Fruit fly (Drosophila melanogaster) whole organism, embryonic: ENCODE measurements around the gene Gr93d.
A peak's percentile ranks its signal among the peaks of the same experiment; 100 is the strongest.

Experiments used
- CG12236 ChIP-seq: fragments of 200-800 bp; sonication (Bioruptor generic); optimal IDR thresholded peaks from 2 replicates; lab custom pipeline; 2016; ENCODE audit warnings: missing biosample characterization, missing genetic modification characterization
- CG13424 ChIP-seq: fragments of 200-800 bp; sonication (Bioruptor generic); optimal IDR thresholded peaks from 2 replicates; lab custom pipeline; 2019; ENCODE audit warnings: missing biosample characterization, mild to moderate bottlenecking, missing genetic modification characterization, moderate library complexity
- CG14710 ChIP-seq: fragments of 200-800 bp; sonication (Bioruptor generic); optimal IDR thresholded peaks from 3 replicates; lab custom pipeline; 2019; ENCODE audit warnings: missing biosample characterization, mild to moderate bottlenecking, missing genetic modification characterization, moderate library complexity
- CG14965 ChIP-seq: fragments of 200-800 bp; sonication (Bioruptor generic); optimal IDR thresholded peaks from 2 replicates; lab custom pipeline; 2016; ENCODE audit warnings: missing biosample characterization, missing genetic modification characterization, borderline replicate concordance
- CG16815 ChIP-seq: fragments of 200-800 bp; sonication (Bioruptor generic); optimal IDR thresholded peaks from 3 replicates; lab custom pipeline; 2017; ENCODE audit warnings: missing biosample characterization, mild to moderate bottlenecking, missing genetic modification characterization
- CG18599 ChIP-seq: fragments of 200-800 bp; sonication (Bioruptor generic); optimal IDR thresholded peaks from 3 replicates; lab custom pipeline; 2017; ENCODE audit warnings: missing biosample characterization, missing genetic modification characterization, mild to moderate bottlenecking, moderate library complexity, missing genetic modification reagents
- CG3838 ChIP-seq: fragments of 200-800 bp; sonication (Bioruptor generic); optimal IDR thresholded peaks from 3 replicates; lab custom pipeline; 2016; ENCODE audit warnings: missing biosample characterization, missing genetic modification characterization
- CG4282 ChIP-seq: fragments of 200-800 bp; sonication (Bioruptor generic); optimal IDR thresholded peaks from 2 replicates; lab custom pipeline; 2016; ENCODE audit warnings: missing biosample characterization, missing genetic modification characterization
- CG4360 ChIP-seq: fragments of 200-800 bp; sonication (Bioruptor generic); IDR thresholded peaks from 2 replicates; pipeline ENCODE4 v1.3.6; 2022; ENCODE audit warnings: missing biosample characterization, missing genetic modification characterization
- CG4617 ChIP-seq: fragments of 200-800 bp; sonication (Bioruptor generic); optimal IDR thresholded peaks from 3 replicates; lab custom pipeline; 2016; ENCODE audit warnings: missing biosample characterization, missing genetic modification characterization, borderline replicate concordance
- CG8944 ChIP-seq: fragments of 200-800 bp; sonication (Bioruptor generic); optimal IDR thresholded peaks from 3 replicates; lab custom pipeline; 2016; ENCODE audit warnings: missing biosample characterization, missing genetic modification characterization
- CrebB ChIP-seq: fragments of 200-800 bp; sonication (Bioruptor generic); optimal IDR thresholded peaks from 3 replicates; lab custom pipeline; 2018; ENCODE audit warnings: missing biosample characterization, mild to moderate bottlenecking, missing genetic modification characterization
- Dll ChIP-seq: fragments of 200-800 bp; sonication (Bioruptor generic); IDR thresholded peaks from 4 replicates; pipeline ENCODE4 v1.3.6; 2022; ENCODE audit warnings: missing biosample characterization, missing genetic modification characterization; ENCODE audit not compliant: partially characterized antibody
- Drgx ChIP-seq: fragments of 200-800 bp; sonication (Bioruptor generic); IDR thresholded peaks from 2 replicates; pipeline ENCODE4 v1.3.6; 2022; ENCODE audit warnings: missing biosample characterization, missing genetic modification characterization
- ERR ChIP-seq: fragments of 200-800 bp; sonication (Bioruptor generic); optimal IDR thresholded peaks from 2 replicates; lab custom pipeline; 2016; ENCODE audit warnings: missing biosample characterization, missing genetic modification characterization
- Hmx ChIP-seq: fragments of 200-800 bp; sonication (Bioruptor generic); optimal IDR thresholded peaks from 2 replicates; lab custom pipeline; 2016; ENCODE audit warnings: missing biosample characterization, missing genetic modification characterization
- Hr3 ChIP-seq: fragments of 200-800 bp; sonication (Bioruptor generic); optimal IDR thresholded peaks from 3 replicates; lab custom pipeline; 2016; ENCODE audit warnings: missing biosample characterization, missing genetic modification characterization
- Lhr ChIP-seq: fragments of 200-800 bp; sonication (Bioruptor generic); optimal IDR thresholded peaks from 3 replicates; lab custom pipeline; 2017; ENCODE audit warnings: mild to moderate bottlenecking, missing biosample characterization, missing genetic modification reagents, missing genetic modification characterization
- Mes4 ChIP-seq: fragments of 200-800 bp; sonication (Bioruptor generic); optimal IDR thresholded peaks from 2 replicates; lab custom pipeline; 2016; ENCODE audit warnings: missing biosample characterization, missing genetic modification characterization
- NFAT ChIP-seq: fragments of 200-800 bp; sonication (Bioruptor generic); IDR thresholded peaks from 2 replicates; pipeline ENCODE4 v1.3.6; 2022; ENCODE audit warnings: missing biosample characterization, missing genetic modification characterization
- Pdp1 ChIP-seq, 2 experiments: fragments of 200-800 bp; sonication (Bioruptor generic); optimal IDR thresholded peaks; 3 replicates each; lab custom pipeline; 2016; ENCODE audit warnings: missing biosample characterization in 2 of 2, missing genetic modification characterization in 2 of 2, mild to moderate bottlenecking in 1 of 2, moderate library complexity in 1 of 2
- Rx ChIP-seq: fragments of 200-800 bp; sonication (Bioruptor generic); IDR thresholded peaks from 2 replicates; pipeline ENCODE4 v1.3.6; 2022; ENCODE audit warnings: missing biosample characterization, missing genetic modification characterization
- Sry-β ChIP-seq: fragments of 200-800 bp; sonication (Bioruptor generic); optimal IDR thresholded peaks from 2 replicates; lab custom pipeline; 2018; ENCODE audit warnings: missing biosample characterization, mild to moderate bottlenecking, missing genetic modification characterization, moderate library complexity
- Sry-δ ChIP-seq: fragments of 200-800 bp; sonication (Bioruptor generic); optimal IDR thresholded peaks from 2 replicates; lab custom pipeline; 2016; ENCODE audit warnings: missing biosample characterization, missing genetic modification characterization
- Trl ChIP-seq, 3 experiments: fragments of >200 bp in 2 of 3; fragments of 200-800 bp in 1 of 3; sonication (Bioruptor generic) in 1 of 3; optimal IDR thresholded peaks; 2 replicates in 1 of 3; 3 replicates in 2 of 3; lab custom pipeline; 2016 to 2017; ENCODE audit warnings: missing biosample characterization in 1 of 3, missing genetic modification characterization in 1 of 3
- chinmo ChIP-seq: fragments of 200-800 bp; sonication (Bioruptor generic); IDR thresholded peaks from 4 replicates; pipeline ENCODE4 v1.3.6; 2022; ENCODE audit warnings: missing biosample characterization, missing genetic modification characterization; ENCODE audit not compliant: partially characterized antibody
- esg ChIP-seq: fragments of 200-800 bp; sonication (Bioruptor generic); conservative IDR thresholded peaks from 2 replicates; pipeline ENCODE4 v1.3.6; 2022; ENCODE audit warnings: missing biosample characterization, missing genetic modification characterization
- eve ChIP-seq, 2 experiments: fragments of >200 bp; optimal IDR thresholded peaks; 2 replicates each; lab custom pipeline; 2017; ENCODE audit warnings: missing biosample characterization in 2 of 2, missing genetic modification characterization in 2 of 2
- ewg ChIP-seq: fragments of 200-800 bp; sonication (Bioruptor generic); optimal IDR thresholded peaks from 3 replicates; lab custom pipeline; 2017; ENCODE audit warnings: mild to moderate bottlenecking, missing biosample characterization, missing genetic modification reagents, missing genetic modification characterization
- grn ChIP-seq: fragments of 200-800 bp; sonication (Bioruptor generic); optimal IDR thresholded peaks from 3 replicates; lab custom pipeline; 2017; ENCODE audit warnings: missing biosample characterization, missing genetic modification characterization
- gsb ChIP-seq: fragments of 200-800 bp; sonication (Bioruptor generic); IDR thresholded peaks from 2 replicates; pipeline ENCODE4 v1.3.6; 2022; ENCODE audit warnings: missing biosample characterization, missing genetic modification characterization
- lbe ChIP-seq: fragments of 200-800 bp; sonication (Bioruptor generic); optimal IDR thresholded peaks from 2 replicates; lab custom pipeline; 2016; ENCODE audit warnings: missing biosample characterization, mild to moderate bottlenecking, missing genetic modification characterization
- otp ChIP-seq: fragments of 200-800 bp; sonication (Bioruptor generic); IDR thresholded peaks from 3 replicates; pipeline ENCODE4, ENCODE4 v1.3.6; 2022; ENCODE audit warnings: missing biosample characterization, missing genetic modification characterization
- ro ChIP-seq: fragments of 200-800 bp; sonication (Bioruptor generic); IDR thresholded peaks from 2 replicates; pipeline ENCODE4 v1.3.6; 2022; ENCODE audit warnings: missing biosample characterization, missing genetic modification characterization
- sd ChIP-seq: fragments of 200-800 bp; sonication (Bioruptor generic); optimal IDR thresholded peaks from 3 replicates; lab custom pipeline; 2018; ENCODE audit warnings: missing biosample characterization, mild to moderate bottlenecking, missing genetic modification characterization, moderate library complexity
- seq ChIP-seq: fragments of 200-800 bp; sonication (Bioruptor generic); IDR thresholded peaks from 2 replicates; pipeline ENCODE4 v1.3.6; 2022; ENCODE audit warnings: missing biosample characterization, missing genetic modification characterization
- slbo ChIP-seq: fragments of 200-800 bp; sonication (Bioruptor generic); IDR thresholded peaks from 2 replicates; pipeline ENCODE4 v1.3.6; 2022; ENCODE audit warnings: missing biosample characterization, missing genetic modification characterization
- tgo ChIP-seq: fragments of 200-800 bp; sonication (Bioruptor generic); IDR thresholded peaks from 3 replicates; pipeline ENCODE4 v1.3.6; 2022; ENCODE audit warnings: missing biosample characterization, missing genetic modification characterization
- tin ChIP-seq: fragments of 200-800 bp; sonication (Bioruptor generic); optimal IDR thresholded peaks from 3 replicates; lab custom pipeline; 2016; ENCODE audit warnings: missing biosample characterization, missing genetic modification characterization

Gene Gr93d

dm6 chr3R:21829487-21829957, 16.9 kb downstream of the Gr93d start (continued):
- TF ChIP-seq Sry-β (GFP tag; lab: Kevin White, UChicago), result no peak
- no peak for TF ChIP-seq Rx (GFP tag; lab: Robert Waterston, UW)
- peak; percentile 51 for TF ChIP-seq lbe (GFP tag; lab: Kevin White, UChicago)
- TF ChIP-seq CG16815 (GFP tag; lab: Kevin White, UChicago), result no peak
- 0 out of 3 replicates have a peak, but pooled peaks have one; percentile 1 for TF ChIP-seq tgo (GFP tag; lab: Robert Waterston, UW)
- TF ChIP-seq Drgx (GFP tag; lab: Robert Waterston, UW), result no peak
- TF ChIP-seq Dll (GFP tag; lab: Robert Waterston, UW), result 0 out of 4 replicates have a peak, but pooled peaks have one; percentile 33
- TF ChIP-seq CG18599 (GFP tag; lab: Kevin White, UChicago), result no peak
- peak; percentile 14 for TF ChIP-seq CG3838
- no peak for TF ChIP-seq tin (GFP tag; lab: Kevin White, UChicago)
- peak; percentile 60 to 78 for TF ChIP-seq Trl (optimal IDR thresholded peaks at IDR 0.05; lab: Kevin White, UChicago)
- no peak for TF ChIP-seq Trl (GFP tag; optimal IDR thresholded peaks at IDR 0.05; lab: Kevin White, UChicago)
- no peak for TF ChIP-seq CG12236 (GFP tag; lab: Kevin White, UChicago)
- TF ChIP-seq CG14965 (GFP tag; lab: Kevin White, UChicago), result no peak
- no peak for TF ChIP-seq ro (GFP tag; lab: Robert Waterston, UW)
- TF ChIP-seq NFAT (GFP tag; lab: Robert Waterston, UW), result no peak
- no peak for TF ChIP-seq CG14710 (tag; lab: Kevin White, UChicago)
- TF ChIP-seq seq (GFP tag; lab: Robert Waterston, UW), result no peak
- no peak for TF ChIP-seq CG13424 (tag; lab: Kevin White, UChicago)
- no peak for TF ChIP-seq Sry-δ
- TF ChIP-seq Mes4, result no peak
- peak in 1 of 2 experiments; percentile 81 for TF ChIP-seq Pdp1 (GFP tag; optimal IDR thresholded peaks at IDR 0.05; lab: Kevin White, UChicago)
- TF ChIP-seq esg (GFP tag; lab: Robert Waterston, UW), result no peak
- TF ChIP-seq CG4617 (GFP tag; lab: Kevin White, UChicago), result no peak
- TF ChIP-seq ewg (GFP tag; lab: Kevin White, UChicago), result peak; percentile 12
- peak in 1 of 2 experiments; percentile 16 for TF ChIP-seq eve (GFP tag; optimal IDR thresholded peaks at IDR 0.05; lab: Kevin White, UChicago)
- TF ChIP-seq Lhr (GFP tag; lab: Kevin White, UChicago), result no peak
- no peak for TF ChIP-seq CG4282 (GFP tag; lab: Kevin White, UChicago)
- no peak for TF ChIP-seq CG8944 (GFP tag; lab: Kevin White, UChicago)
- TF ChIP-seq chinmo (GFP tag; lab: Robert Waterston, UW), result no peak
- peak; percentile 15 for TF ChIP-seq sd
- TF ChIP-seq grn (GFP tag; lab: Kevin White, UChicago), result peak; percentile 73
- no peak for TF ChIP-seq gsb (GFP tag; lab: Robert Waterston, UW)
- no peak for TF ChIP-seq ERR (GFP tag; lab: Kevin White, UChicago)
- no peak for TF ChIP-seq slbo
- TF ChIP-seq CrebB (tag; lab: Kevin White, UChicago), result no peak
- no peak for TF ChIP-seq otp
- no peak for TF ChIP-seq Hmx (GFP tag; lab: Kevin White, UChicago)
- TF ChIP-seq Hr3 (GFP tag; lab: Kevin White, UChicago), result no peak
- peak; percentile 98 for TF ChIP-seq CG4360 (GFP tag; lab: Robert Waterston, UW)
